Worm (Caenorhabditis elegans) whole organism, L1 larva: ENCODE data around the gene srh-2.

Experiments
- C16A3.4 ChIP-seq: fragments of 150-350 bp; optimal IDR thresholded peaks from 2 replicates; lab custom pipeline; 2014; ENCODE audit warnings: missing biosample characterization, missing genetic modification characterization
- F16B12.6 ChIP-seq: fragments of 150-350 bp; optimal IDR thresholded peaks from 2 replicates; lab custom pipeline; 2014; ENCODE audit warnings: missing biosample characterization, missing genetic modification characterization
- aha-1 ChIP-seq: fragments of 150-350 bp; optimal IDR thresholded peaks from 2 replicates; lab custom pipeline; 2014; ENCODE audit warnings: missing biosample characterization, missing genetic modification characterization
- alr-1 ChIP-seq: fragments of 200-800 bp; sonication (Bioruptor generic); optimal IDR thresholded peaks from 2 replicates; lab custom pipeline; 2018; ENCODE audit warnings: borderline replicate concordance, mild to moderate bottlenecking, missing genetic modification characterization, missing compliant biosample characterization
- aly-2 ChIP-seq: fragments of 150-350 bp; optimal IDR thresholded peaks from 2 replicates; lab custom pipeline; 2014; ENCODE audit warnings: missing biosample characterization, missing genetic modification characterization
- ama-1 ChIP-seq: fragments of 150-350 bp; optimal IDR thresholded peaks from 2 replicates; lab custom pipeline; 2014
- blmp-1 ChIP-seq: fragments of 150-350 bp; optimal IDR thresholded peaks from 2 replicates; lab custom pipeline; 2014; ENCODE audit warnings: missing biosample characterization, missing genetic modification characterization
- ceh-63 ChIP-seq: fragments of 200-800 bp; sonication (Bioruptor generic); optimal IDR thresholded peaks from 2 replicates; lab custom pipeline; 2018; ENCODE audit warnings: mild to moderate bottlenecking, missing genetic modification characterization, missing compliant biosample characterization
- ceh-82 ChIP-seq, 3 experiments: fragments of 150-350 bp in 1 of 3; sonication (generic microtip) in 2 of 3; optimal IDR thresholded peaks; 2 replicates each; lab custom pipeline; 2014 to 2017; ENCODE audit warnings: missing biosample characterization in 3 of 3, missing genetic modification characterization in 3 of 3
- ceh-90 ChIP-seq: sonication (generic microtip); optimal IDR thresholded peaks from 2 replicates; lab custom pipeline; 2016; ENCODE audit warnings: missing genetic modification characterization, missing compliant biosample characterization
- dpl-1 ChIP-seq, 3 experiments: fragments of 150-350 bp in 2 of 3; sonication (generic microtip) in 1 of 3; optimal IDR thresholded peaks; 2 replicates each; lab custom pipeline; 2014 to 2017; ENCODE audit warnings: missing biosample characterization in 3 of 3, missing genetic modification characterization in 3 of 3, missing genetic modification reagents in 3 of 3
- dsc-1 ChIP-seq: sonication (generic microtip); optimal IDR thresholded peaks from 2 replicates; lab custom pipeline; 2016; ENCODE audit warnings: mild to moderate bottlenecking, missing genetic modification characterization, missing compliant biosample characterization
- efl-1 ChIP-seq, 4 experiments: fragments of 150-350 bp; optimal IDR thresholded peaks in 3 of 4; peaks in 1 of 4; 1 replicate in 1 of 4; 2 replicates in 3 of 4; lab custom pipeline; 2014; ENCODE audit warnings: missing biosample characterization in 2 of 4, missing genetic modification characterization in 2 of 4, missing genetic modification reagents in 2 of 4
- efl-3 ChIP-seq: fragments of 200-800 bp; sonication (Bioruptor generic); optimal IDR thresholded peaks from 2 replicates; lab custom pipeline; 2018; ENCODE audit warnings: mild to moderate bottlenecking, missing genetic modification characterization, missing compliant biosample characterization
- egl-13 ChIP-seq: sonication (generic microtip); optimal IDR thresholded peaks from 2 replicates; lab custom pipeline; 2016; ENCODE audit warnings: missing genotype, missing genetic modification reagents, missing genetic modification characterization, missing compliant biosample characterization
- elt-2 ChIP-seq: sonication (generic microtip); optimal IDR thresholded peaks from 2 replicates; lab custom pipeline; 2016; ENCODE audit warnings: missing genetic modification characterization, mild to moderate bottlenecking, inconsistent platforms, missing compliant biosample characterization, missing genetic modification reagents
- ets-5 ChIP-seq: fragments of 200-800 bp; sonication (Bioruptor generic); IDR thresholded peaks from 2 replicates; pipeline ENCODE4 v1.3.6; 2022; ENCODE audit warnings: missing genetic modification characterization, missing compliant biosample characterization
- fkh-10 ChIP-seq: sonication (generic microtip); optimal IDR thresholded peaks from 2 replicates; lab custom pipeline; 2017; ENCODE audit warnings: missing biosample characterization, missing genetic modification reagents, missing genetic modification characterization
- fkh-4 ChIP-seq: sonication (generic microtip); optimal IDR thresholded peaks from 2 replicates; lab custom pipeline; 2016; ENCODE audit warnings: missing compliant biosample characterization, missing genetic modification characterization, borderline replicate concordance
- fkh-8 ChIP-seq: sonication (generic microtip); optimal IDR thresholded peaks from 2 replicates; lab custom pipeline; 2016; ENCODE audit warnings: mild to moderate bottlenecking, missing genetic modification characterization, missing compliant biosample characterization
- fos-1 ChIP-seq: fragments of 150-350 bp; optimal IDR thresholded peaks from 2 replicates; lab custom pipeline; 2014; ENCODE audit warnings: missing biosample characterization, missing genetic modification characterization
- grh-1 ChIP-seq: fragments of 200-800 bp; sonication (Bioruptor generic); IDR thresholded peaks from 2 replicates; pipeline ENCODE4 v1.3.6; 2022; ENCODE audit warnings: missing genetic modification reagents, missing genetic modification characterization, missing compliant biosample characterization
- hlh-17 ChIP-seq: fragments of 200-800 bp; sonication (Bioruptor generic); optimal IDR thresholded peaks from 2 replicates; lab custom pipeline; 2018; ENCODE audit warnings: missing genetic modification characterization, mild to moderate bottlenecking, missing compliant biosample characterization, moderate library complexity, borderline replicate concordance
- irx-1 ChIP-seq: sonication (generic microtip); optimal IDR thresholded peaks from 2 replicates; lab custom pipeline; 2016; ENCODE audit warnings: missing genetic modification characterization, missing compliant biosample characterization
- isw-1 ChIP-seq: fragments of 200-800 bp; sonication (Bioruptor generic); IDR thresholded peaks from 2 replicates; pipeline ENCODE4 v1.3.6; 2022; ENCODE audit warnings: missing genetic modification characterization, missing compliant biosample characterization
- lin-13 ChIP-seq: fragments of 150-350 bp; optimal IDR thresholded peaks from 2 replicates; lab custom pipeline; 2014; ENCODE audit warnings: missing biosample characterization, missing genetic modification reagents, missing genetic modification characterization
- lin-15B ChIP-seq: fragments of 150-350 bp; sonication (generic microtip); optimal IDR thresholded peaks from 3 replicates; lab custom pipeline; 2014; ENCODE audit warnings: missing biosample characterization, missing genetic modification characterization
- lin-35 ChIP-seq, 2 experiments: fragments of 150-350 bp; optimal IDR thresholded peaks; 2 replicates each; lab custom pipeline; 2014; ENCODE audit warnings: missing biosample characterization in 2 of 2, missing genetic modification characterization in 2 of 2, missing genetic modification reagents in 2 of 2
- lir-3 ChIP-seq: sonication (generic microtip); optimal IDR thresholded peaks from 2 replicates; lab custom pipeline; 2016; ENCODE audit warnings: mild to moderate bottlenecking, missing genetic modification characterization, moderate library complexity, missing compliant biosample characterization; ENCODE audit not compliant: poor library complexity
- mef-2 ChIP-seq: fragments of 150-350 bp; optimal IDR thresholded peaks from 2 replicates; lab custom pipeline; 2014; ENCODE audit warnings: missing biosample characterization, missing genetic modification characterization
- mep-1 ChIP-seq: fragments of 150-350 bp; optimal IDR thresholded peaks from 2 replicates; lab custom pipeline; 2014; ENCODE audit warnings: missing biosample characterization, missing genetic modification characterization
- nhr-11 ChIP-seq: fragments of 150-350 bp; optimal IDR thresholded peaks from 2 replicates; lab custom pipeline; 2014; ENCODE audit warnings: missing biosample characterization, missing genetic modification characterization
- nhr-12 ChIP-seq: sonication (generic microtip); optimal IDR thresholded peaks from 2 replicates; lab custom pipeline; 2017; ENCODE audit warnings: missing biosample characterization, missing genetic modification characterization
- nhr-47 ChIP-seq: sonication (generic microtip); optimal IDR thresholded peaks from 2 replicates; lab custom pipeline; 2016; ENCODE audit warnings: mild to moderate bottlenecking, missing genetic modification characterization, moderate library complexity, missing compliant biosample characterization
- nhr-71 ChIP-seq: sonication (generic microtip); optimal IDR thresholded peaks from 2 replicates; lab custom pipeline; 2016; ENCODE audit warnings: mild to moderate bottlenecking, missing genetic modification characterization, moderate library complexity, missing compliant biosample characterization
- nhr-85 ChIP-seq: sonication (generic microtip); peaks from one replicate; lab custom pipeline; 2016; ENCODE audit warnings: missing genetic modification characterization, inconsistent platforms, missing compliant biosample characterization
- pag-3 ChIP-seq: sonication (generic microtip); optimal IDR thresholded peaks from 2 replicates; lab custom pipeline; 2017; ENCODE audit warnings: missing genetic modification characterization, mild to moderate bottlenecking, missing compliant biosample characterization, antibody characterized with exemption, borderline replicate concordance; ENCODE audit not compliant: insufficient read depth
- pax-3 ChIP-seq: fragments of 200-800 bp; sonication (Bioruptor generic); optimal IDR thresholded peaks from 2 replicates; lab custom pipeline; 2018; ENCODE audit warnings: mild to moderate bottlenecking, missing genetic modification characterization, moderate library complexity, missing compliant biosample characterization
- pqm-1 ChIP-seq: sonication (generic microtip); optimal IDR thresholded peaks from 3 replicates; lab custom pipeline; 2017; ENCODE audit warnings: missing biosample characterization, missing genetic modification characterization
- skn-1 ChIP-seq: fragments of 150-350 bp; optimal IDR thresholded peaks from 2 replicates; lab custom pipeline; 2014; ENCODE audit warnings: missing biosample characterization, missing genetic modification characterization
- snu-23 ChIP-seq: sonication (generic microtip); optimal IDR thresholded peaks from 2 replicates; lab custom pipeline; 2016; ENCODE audit warnings: missing genetic modification characterization, missing compliant biosample characterization
- swsn-7 ChIP-seq: sonication (generic microtip); optimal IDR thresholded peaks from 2 replicates; lab custom pipeline; 2016; ENCODE audit warnings: missing genetic modification characterization, missing compliant biosample characterization
- tbx-2 ChIP-seq: sonication (generic microtip); optimal IDR thresholded peaks from 2 replicates; lab custom pipeline; 2016; ENCODE audit warnings: missing genetic modification characterization, missing compliant biosample characterization
- unc-130 ChIP-seq: fragments of 150-350 bp; optimal IDR thresholded peaks from 2 replicates; lab custom pipeline; 2017; ENCODE audit warnings: missing biosample characterization, missing genetic modification characterization, inconsistent platforms
- unc-30 ChIP-seq: sonication (generic microtip); optimal IDR thresholded peaks from 2 replicates; lab custom pipeline; 2017; ENCODE audit warnings: missing biosample characterization, missing genetic modification characterization
- unc-62 ChIP-seq: fragments of 150-350 bp; optimal IDR thresholded peaks from 2 replicates; lab custom pipeline; 2014; ENCODE audit warnings: missing biosample characterization, missing genetic modification reagents, missing genetic modification characterization
- unc-86 ChIP-seq: sonication (generic microtip); optimal IDR thresholded peaks from 2 replicates; lab custom pipeline; 2016; ENCODE audit warnings: missing genetic modification characterization, missing compliant biosample characterization
- unc-98 ChIP-seq: fragments of 200-800 bp; sonication (Bioruptor generic); IDR thresholded peaks from 2 replicates; pipeline ENCODE4 v1.3.6; 2022; ENCODE audit warnings: missing genetic modification characterization, missing compliant biosample characterization
- zag-1 ChIP-seq: fragments of 150-350 bp; optimal IDR thresholded peaks from 2 replicates; lab custom pipeline; 2014; ENCODE audit warnings: missing biosample characterization, missing genetic modification characterization
- zip-4 ChIP-seq: fragments of 200-800 bp; sonication (Bioruptor generic); optimal IDR thresholded peaks from 2 replicates; lab custom pipeline; 2018; ENCODE audit warnings: mild to moderate bottlenecking, missing genetic modification characterization, moderate library complexity, missing compliant biosample characterization
- ztf-4 ChIP-seq: fragments of 150-350 bp; optimal IDR thresholded peaks from 2 replicates; lab custom pipeline; 2014; ENCODE audit warnings: missing biosample characterization, missing genetic modification characterization

The srh-2 gene

ce11 chrV:727484-728351 is at the start of gene srh-2, which contains the start of gene icl-1:
srh-2 (plus strand) TSS chrV:728301.
icl-1 (minus strand) TSS chrV:728004.
- TF ChIP-seq nhr-11 (tag; lab: Kevin White, UChicago): no peak
- no peak for TF ChIP-seq aha-1 (tag; lab: Kevin White, UChicago)
- no peak for TF ChIP-seq pax-3
- peak; percentile 59 for TF ChIP-seq nhr-47 (tag; lab: Kevin White, UChicago)
- peak; percentile 14 for TF ChIP-seq ztf-4 (tag; lab: Kevin White, UChicago)
- TF ChIP-seq snu-23: peak; percentile 82
- TF ChIP-seq ceh-63: peak; percentile 54
- TF ChIP-seq aly-2 (tag; lab: Kevin White, UChicago): no peak
- TF ChIP-seq fkh-10 (GFP tag; lab: Kevin White, UChicago): no peak
- peak; percentile 68 for TF ChIP-seq swsn-7 (tag; lab: Kevin White, UChicago)
- TF ChIP-seq fos-1: peak; percentile 23
- peak; percentile 95 for TF ChIP-seq nhr-71 (tag; lab: Kevin White, UChicago)
- peak in 2 of 3 experiments; percentile 19 to 26 for TF ChIP-seq dpl-1 (GFP tag; optimal IDR thresholded peaks at IDR 0.05; lab: Kevin White, UChicago)
- peak; percentile 41 for TF ChIP-seq pag-3
- TF ChIP-seq ceh-90 (tag; lab: Kevin White, UChicago): no peak
- no peak for TF ChIP-seq egl-13 (tag; lab: Kevin White, UChicago)
- TF ChIP-seq F16B12.6 (tag; lab: Kevin White, UChicago): no peak
- TF ChIP-seq pqm-1: no peak
- TF ChIP-seq lin-35 (GFP tag; optimal IDR thresholded peaks at IDR 0.05; lab: Kevin White, UChicago): peak in 1 of 2 experiments; percentile 75
- TF ChIP-seq ceh-82 (tag; optimal IDR thresholded peaks at IDR 0.05; lab: Kevin White, UChicago): no peak
- TF ChIP-seq lin-15B (tag; lab: Kevin White, UChicago): no peak
- no peak for TF ChIP-seq fkh-4 (tag; lab: Kevin White, UChicago)
- peak; percentile 17 for TF ChIP-seq blmp-1 (tag; lab: Kevin White, UChicago)
- TF ChIP-seq unc-130 (tag; lab: Kevin White, UChicago): peak; percentile 74
- no peak for TF ChIP-seq isw-1 (GFP tag; lab: Robert Waterston, UW)
- no peak for TF ChIP-seq nhr-12 (tag; lab: Kevin White, UChicago)
- peak; percentile 41 for TF ChIP-seq hlh-17 (GFP tag; lab: Kevin White, UChicago)
- peak; percentile 59 for TF ChIP-seq mep-1
- TF ChIP-seq C16A3.4 (tag; lab: Kevin White, UChicago): peak; percentile 74
- TF ChIP-seq mef-2: no peak
- no peak for TF ChIP-seq unc-30 (tag; lab: Kevin White, UChicago)
- TF ChIP-seq unc-62 (GFP tag; lab: Kevin White, UChicago): no peak
- peak; percentile 69 for TF ChIP-seq lir-3 (tag; lab: Kevin White, UChicago)
- no peak for TF ChIP-seq ets-5 (GFP tag; lab: Robert Waterston, UW)
- TF ChIP-seq lin-13 (GFP tag; lab: Kevin White, UChicago): peak; percentile 38
- peak; percentile 73 for TF ChIP-seq tbx-2
- peak; percentile 40 to 49 for TF ChIP-seq efl-1 (optimal IDR thresholded peaks at IDR 0.05; lab: Kevin White, UChicago)
- TF ChIP-seq efl-1 (GFP tag; optimal IDR thresholded peaks at IDR 0.05 in 1 of 2; lab: Kevin White, UChicago): peak in 1 of 2 experiments; percentile 91
- no peak for TF ChIP-seq unc-86
- no peak for TF ChIP-seq zag-1
- TF ChIP-seq zip-4 (GFP tag; lab: Kevin White, UChicago): peak; percentile 51
- TF ChIP-seq ama-1 (lab: Kevin White, UChicago): peak; percentile 89
- peak; percentile 92 for TF ChIP-seq nhr-85 (tag; lab: Kevin White, UChicago)
- no peak for TF ChIP-seq unc-98 (GFP tag; lab: Robert Waterston, UW)
- TF ChIP-seq alr-1 (tag; lab: Kevin White, UChicago): no peak
- TF ChIP-seq fkh-8: no peak
- TF ChIP-seq efl-3: no peak
- TF ChIP-seq elt-2 (tag; lab: Kevin White, UChicago): peak; percentile 67
- TF ChIP-seq skn-1: no peak
- no peak for TF ChIP-seq grh-1
- no peak for TF ChIP-seq dsc-1 (tag; lab: Kevin White, UChicago)
- TF ChIP-seq irx-1 (tag; lab: Kevin White, UChicago): peak; percentile 14
